Worm (Caenorhabditis elegans) whole organism, dauer: ENCODE data around the gene H13N06.7.

Source experiments
- unc-62 ChIP-seq: sonication (generic microtip); optimal IDR thresholded peaks from 2 replicates; lab custom pipeline; 2017; ENCODE audit warnings: missing biosample characterization, missing genetic modification reagents, missing genetic modification characterization

Gene H13N06.7

ce11 chrX:15502455-15503174 lies at the start of gene H13N06.7:
Gene H13N06.7 (plus strand): TSS chrX:15503124.
- no peak for TF ChIP-seq unc-62 (GFP tag; lab: Kevin White, UChicago)

- no peak for TF ChIP-seq unc-62 (GFP tag; lab: Kevin White, UChicago)
Observed at ce11 chrX:15465050-15465449, 37.9 kb upstream of the H13N06.7 start.

ce11 chrX:15466032-15466431 lies 36.9 kb upstream of the H13N06.7 start, which contains the start of gene sprr-1:
Gene sprr-1 (plus strand): TSS chrX:15466300.
- no peak for TF ChIP-seq unc-62 (GFP tag; lab: Kevin White, UChicago)

ce11 chrX:15468657-15469056 lies 34.3 kb upstream of the H13N06.7 start:
- TF ChIP-seq unc-62 (GFP tag; lab: Kevin White, UChicago): no peak

- no peak for TF ChIP-seq unc-62 (GFP tag; lab: Kevin White, UChicago)
Observed at ce11 chrX:15469957-15470548, 32.9 kb upstream of the H13N06.7 start.

- no peak for TF ChIP-seq unc-62 (GFP tag; lab: Kevin White, UChicago)
Observed at ce11 chrX:15477309-15477708, 25.6 kb upstream of the H13N06.7 start, which contains the start of gene exc-1. Gene exc-1 (minus strand): TSS chrX:15477409.

ce11 chrX:15478717-15479116 lies 24.2 kb upstream of the H13N06.7 start, which contains the start of gene gcy-36:
Gene gcy-36 (plus strand): TSS chrX:15479017.
- TF ChIP-seq unc-62 (GFP tag; lab: Kevin White, UChicago): no peak

ce11 chrX:15485262-15485661 lies 17.7 kb upstream of the H13N06.7 start:
- no peak for TF ChIP-seq unc-62 (GFP tag; lab: Kevin White, UChicago)

ce11 chrX:15487162-15487561 lies 15.8 kb upstream of the H13N06.7 start:
- TF ChIP-seq unc-62 (GFP tag; lab: Kevin White, UChicago): no peak

ce11 chrX:15487806-15488205 lies 15.1 kb upstream of the H13N06.7 start, which contains the start of gene H13N06.2:
Gene H13N06.2 (plus strand): TSS chrX:15488106.
- TF ChIP-seq unc-62 (GFP tag; lab: Kevin White, UChicago): no peak

ce11 chrX:15491110-15491509 lies 11.8 kb upstream of the H13N06.7 start:
- no peak for TF ChIP-seq unc-62 (GFP tag; lab: Kevin White, UChicago)

- TF ChIP-seq unc-62 (GFP tag; lab: Kevin White, UChicago): no peak
Observed at ce11 chrX:15492759-15493158, 10.2 kb upstream of the H13N06.7 start.

- TF ChIP-seq unc-62 (GFP tag; lab: Kevin White, UChicago): no peak
Observed at ce11 chrX:15493322-15493721, 9.6 kb upstream of the H13N06.7 start, which contains the start of gene gob-1. Gene gob-1 (plus strand): TSS chrX:15493602.

ce11 chrX:15494154-15494553 lies 8.8 kb upstream of the H13N06.7 start:
- no peak for TF ChIP-seq unc-62 (GFP tag; lab: Kevin White, UChicago)

- TF ChIP-seq unc-62 (GFP tag; lab: Kevin White, UChicago): no peak
Observed at ce11 chrX:15496927-15497605, 5.9 kb upstream of the H13N06.7 start, which contains the start of gene suox-1. Gene suox-1 (plus strand): TSS chrX:15497555.

ce11 chrX:15504795-15505194 lies 1.9 kb downstream of the H13N06.7 start, which contains the start of gene tbh-1:
Gene tbh-1 (minus strand): TSS chrX:15504895.
- no peak for TF ChIP-seq unc-62 (GFP tag; lab: Kevin White, UChicago)
